Worm (Caenorhabditis elegans) whole organism, L2 larva: Measurements from ENCODE around the gene stdh-1.

Experiments used
- C34F6.9 ChIP-seq: fragments of 150-350 bp; optimal IDR thresholded peaks from 2 replicates; lab custom pipeline; 2014; ENCODE audit warnings: missing biosample characterization, missing genetic modification characterization
- F13H6.1 ChIP-seq: sonication (generic microtip); optimal IDR thresholded peaks from 2 replicates; lab custom pipeline; 2016; ENCODE audit warnings: missing genetic modification characterization, missing compliant biosample characterization
- R02D3.7 ChIP-seq: fragments of 150-350 bp; optimal IDR thresholded peaks from 2 replicates; lab custom pipeline; 2014; ENCODE audit warnings: missing biosample characterization, missing genetic modification characterization
- ZK546.5 ChIP-seq: sonication (generic microtip); optimal IDR thresholded peaks from 2 replicates; lab custom pipeline; 2017; ENCODE audit warnings: missing biosample characterization, missing genetic modification characterization
- alr-1 ChIP-seq: fragments of 150-350 bp; optimal IDR thresholded peaks from 2 replicates; lab custom pipeline; 2014; ENCODE audit warnings: missing biosample characterization, missing genetic modification characterization
- ama-1 ChIP-seq: fragments of 150-350 bp; optimal IDR thresholded peaks from 2 replicates; lab custom pipeline; 2018; ENCODE audit warnings: inconsistent platforms
- blmp-1 ChIP-seq: sonication (generic microtip); optimal IDR thresholded peaks from 2 replicates; lab custom pipeline; 2017; ENCODE audit warnings: missing genetic modification characterization, mild to moderate bottlenecking, missing compliant biosample characterization, antibody characterized with exemption, moderate library complexity; ENCODE audit not compliant: insufficient read depth
- ceh-16 ChIP-seq: fragments of 150-350 bp; optimal IDR thresholded peaks from 2 replicates; lab custom pipeline; 2014; ENCODE audit warnings: missing biosample characterization, missing genetic modification characterization
- ceh-82 ChIP-seq: fragments of 150-350 bp; optimal IDR thresholded peaks from 2 replicates; lab custom pipeline; 2014; ENCODE audit warnings: missing biosample characterization, missing genetic modification characterization
- crh-2 ChIP-seq: sonication (generic microtip); optimal IDR thresholded peaks from 2 replicates; lab custom pipeline; 2017; ENCODE audit warnings: missing biosample characterization, missing genetic modification characterization
- dmd-4 ChIP-seq: sonication (generic microtip); optimal IDR thresholded peaks from 2 replicates; lab custom pipeline; 2017; ENCODE audit warnings: missing biosample characterization, missing genetic modification characterization
- egl-27 ChIP-seq: sonication (generic microtip); optimal IDR thresholded peaks from 3 replicates; lab custom pipeline; 2017; ENCODE audit warnings: missing biosample characterization, missing genetic modification reagents, missing genetic modification characterization
- elt-1 ChIP-seq: fragments of 150-350 bp; optimal IDR thresholded peaks from 2 replicates; lab custom pipeline; 2014; ENCODE audit warnings: missing biosample characterization, missing genetic modification characterization
- elt-3 ChIP-seq: sonication (generic microtip); optimal IDR thresholded peaks from 2 replicates; lab custom pipeline; 2017; ENCODE audit warnings: missing biosample characterization, missing genetic modification characterization
- gmeb-1 ChIP-seq: fragments of 150-350 bp; optimal IDR thresholded peaks from 2 replicates; lab custom pipeline; 2014; ENCODE audit warnings: missing biosample characterization, missing genetic modification characterization
- lin-39 ChIP-seq: fragments of 150-350 bp; optimal IDR thresholded peaks from 2 replicates; lab custom pipeline; 2014; ENCODE audit warnings: missing biosample characterization, missing genetic modification reagents, missing genetic modification characterization
- lsy-2 ChIP-seq, 2 experiments: fragments of 150-350 bp in 1 of 2; sonication (generic microtip) in 1 of 2; optimal IDR thresholded peaks; 2 replicates each; lab custom pipeline; 2014 to 2017; ENCODE audit warnings: missing biosample characterization in 2 of 2, missing genetic modification characterization in 2 of 2
- mab-5 ChIP-seq: fragments of 150-350 bp; optimal IDR thresholded peaks from 2 replicates; lab custom pipeline; 2014; ENCODE audit warnings: missing biosample characterization, missing genetic modification characterization
- mbf-1 ChIP-seq: sonication (generic microtip); optimal IDR thresholded peaks from 2 replicates; lab custom pipeline; 2017; ENCODE audit warnings: missing biosample characterization, missing genetic modification characterization
- nhr-10 ChIP-seq: sonication (generic microtip); optimal IDR thresholded peaks from 2 replicates; lab custom pipeline; 2017; ENCODE audit warnings: missing biosample characterization, missing genetic modification characterization
- nhr-12 ChIP-seq: fragments of 150-350 bp; optimal IDR thresholded peaks from 2 replicates; lab custom pipeline; 2014; ENCODE audit warnings: missing biosample characterization, missing genetic modification characterization
- nhr-129 ChIP-seq: fragments of 150-350 bp; optimal IDR thresholded peaks from 2 replicates; lab custom pipeline; 2014; ENCODE audit warnings: missing biosample characterization, missing genetic modification characterization
- nhr-21 ChIP-seq: fragments of 150-350 bp; optimal IDR thresholded peaks from 2 replicates; lab custom pipeline; 2014; ENCODE audit warnings: missing biosample characterization, missing genetic modification characterization
- nhr-23 ChIP-seq: fragments of 150-350 bp; optimal IDR thresholded peaks from 2 replicates; lab custom pipeline; 2014; ENCODE audit warnings: missing biosample characterization, missing genetic modification reagents, missing genetic modification characterization
- nhr-25 ChIP-seq: fragments of 150-350 bp; sonication (generic microtip); optimal IDR thresholded peaks from 3 replicates; lab custom pipeline; 2014; ENCODE audit warnings: missing biosample characterization, missing genetic modification characterization
- nhr-6 ChIP-seq: fragments of 150-350 bp; optimal IDR thresholded peaks from 2 replicates; lab custom pipeline; 2014; ENCODE audit warnings: missing biosample characterization, missing genetic modification characterization
- nhr-77 ChIP-seq: fragments of 150-350 bp; optimal IDR thresholded peaks from 2 replicates; lab custom pipeline; 2014; ENCODE audit warnings: missing biosample characterization, missing genetic modification characterization
- peb-1 ChIP-seq: fragments of 150-350 bp; optimal IDR thresholded peaks from 2 replicates; lab custom pipeline; 2014; ENCODE audit warnings: missing biosample characterization, missing genetic modification characterization
- sem-4 ChIP-seq: fragments of 150-350 bp; optimal IDR thresholded peaks from 2 replicates; lab custom pipeline; 2014; ENCODE audit warnings: missing biosample characterization, missing genetic modification reagents, missing genetic modification characterization
- skn-1 ChIP-seq: sonication (generic microtip); optimal IDR thresholded peaks from 2 replicates; lab custom pipeline; 2017; ENCODE audit warnings: missing biosample characterization, missing genetic modification characterization
- sma-3 ChIP-seq: sonication (generic microtip); optimal IDR thresholded peaks from 2 replicates; lab custom pipeline; 2016; ENCODE audit warnings: missing genetic modification reagents, missing genetic modification characterization, missing compliant biosample characterization
- sma-9 ChIP-seq, 2 experiments: fragments of 150-350 bp in 1 of 2; sonication (generic microtip) in 1 of 2; optimal IDR thresholded peaks; 2 replicates each; lab custom pipeline; 2014 to 2016; ENCODE audit warnings: missing genetic modification characterization in 2 of 2, mild to moderate bottlenecking in 1 of 2, missing biosample characterization in 1 of 2, missing compliant biosample characterization in 1 of 2, missing genetic modification reagents in 1 of 2, moderate library complexity in 1 of 2
- snpc-4 ChIP-seq: fragments of 150-350 bp; optimal IDR thresholded peaks from 2 replicates; lab custom pipeline; 2014; ENCODE audit warnings: missing biosample characterization, missing genetic modification characterization
- unc-39 ChIP-seq: fragments of 150-350 bp; optimal IDR thresholded peaks from 2 replicates; lab custom pipeline; 2014; ENCODE audit warnings: missing biosample characterization, missing genetic modification characterization
- unc-55 ChIP-seq: fragments of 150-350 bp; sonication (generic microtip); optimal IDR thresholded peaks from 3 replicates; lab custom pipeline; 2014; ENCODE audit warnings: missing biosample characterization, missing genetic modification reagents, missing genetic modification characterization
- unc-62 ChIP-seq: fragments of 150-350 bp; optimal IDR thresholded peaks from 2 replicates; lab custom pipeline; 2014; ENCODE audit warnings: missing biosample characterization, missing genetic modification reagents, missing genetic modification characterization
- ztf-1 ChIP-seq: fragments of 200-800 bp; sonication (Bioruptor generic); conservative IDR thresholded peaks from 2 replicates; pipeline ENCODE4 v1.3.6; 2022; ENCODE audit warnings: missing genetic modification characterization, missing compliant biosample characterization
- ztf-11 ChIP-seq: sonication (generic microtip); optimal IDR thresholded peaks from 2 replicates; lab custom pipeline; 2017; ENCODE audit warnings: missing biosample characterization, missing genetic modification characterization
- ztf-4 ChIP-seq: fragments of 150-350 bp; optimal IDR thresholded peaks from 2 replicates; lab custom pipeline; 2014; ENCODE audit warnings: missing biosample characterization, missing genetic modification characterization

stdh-1 gene

DNA sequence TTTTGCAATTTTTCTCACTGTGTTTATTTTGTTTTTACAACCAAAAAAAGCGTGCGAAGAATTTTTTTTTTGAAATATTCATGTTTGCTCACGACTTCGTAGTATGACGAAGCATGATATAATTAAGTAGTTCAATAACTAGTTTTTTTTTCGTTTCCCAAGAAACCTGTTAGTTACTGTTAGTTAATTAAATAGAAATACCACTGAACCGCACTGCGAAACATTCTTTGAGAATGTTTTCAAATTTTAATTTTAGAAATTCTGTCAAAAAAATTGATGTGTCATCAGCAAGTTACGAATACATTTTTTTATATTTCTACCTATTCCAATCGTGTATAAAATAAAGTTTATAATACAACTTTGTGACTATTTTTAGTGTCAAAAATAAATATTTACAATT lies 20.1 kb downstream of the stdh-1 start, which contains the start of gene srxa-12:
Gene srxa-12, plus strand, starts transcription at position 301 of the 400 bp plus-strand sequence.
- TF ChIP-seq elt-1 (tag; lab: Kevin White, UChicago), result no peak
- no peak for TF ChIP-seq F13H6.1 (tag; lab: Kevin White, UChicago)
- no peak for TF ChIP-seq gmeb-1 (tag; lab: Kevin White, UChicago)
- no peak for TF ChIP-seq alr-1 (tag; lab: Kevin White, UChicago)
- TF ChIP-seq crh-2 (tag; lab: Kevin White, UChicago), result no peak
- no peak for TF ChIP-seq egl-27 (tag; lab: Kevin White, UChicago)
- no peak for TF ChIP-seq nhr-77 (tag; lab: Kevin White, UChicago)
- no peak for TF ChIP-seq nhr-25 (tag; lab: Kevin White, UChicago)
- no peak for TF ChIP-seq mbf-1 (tag; lab: Kevin White, UChicago)
- TF ChIP-seq nhr-21 (tag; lab: Kevin White, UChicago), result no peak
- TF ChIP-seq unc-55 (GFP tag; lab: Kevin White, UChicago), result no peak
- TF ChIP-seq, all 48 proteins: peak for 0

- TF ChIP-seq ceh-82 (no peak), unc-62 (GFP tag; lab: Kevin White, UChicago) (no peak), nhr-129 (tag; lab: Kevin White, UChicago) (no peak), sma-3 (GFP tag; lab: Kevin White, UChicago) (no peak), ztf-11 (tag; lab: Kevin White, UChicago) (no peak), peb-1 (no peak), unc-39 (no peak), nhr-6 (tag; lab: Kevin White, UChicago) (no peak), snpc-4 (tag; lab: Kevin White, UChicago) (no peak), gmeb-1 (tag; lab: Kevin White, UChicago) (no peak), nhr-25 (tag; lab: Kevin White, UChicago) (no peak), elt-3 (tag; lab: Kevin White, UChicago) (no peak), mab-5 (tag; lab: Kevin White, UChicago) (no peak), lsy-2 (tag; optimal IDR thresholded peaks at IDR 0.05; lab: Kevin White, UChicago) (no peak), unc-55 (GFP tag; lab: Kevin White, UChicago) (no peak), nhr-23 (tag; lab: Kevin White, UChicago) (no peak)
These were observed 23.2 kb downstream of the stdh-1 start, which contains the start of gene srxa-13 for ce11 chrV:13929503-13929902. srxa-13 (plus strand) TSS chrV:13929803.

- TF ChIP-seq ZK546.5 (tag; lab: Kevin White, UChicago) (no peak), elt-1 (tag; lab: Kevin White, UChicago) (no peak), mbf-1 (tag; lab: Kevin White, UChicago) (no peak), alr-1 (tag; lab: Kevin White, UChicago) (no peak), ztf-1 (GFP tag; lab: Robert Waterston, UW) (no peak), unc-39 (no peak), gmeb-1 (tag; lab: Kevin White, UChicago) (no peak), peb-1 (no peak), nhr-6 (tag; lab: Kevin White, UChicago) (no peak), sma-9 (GFP tag; optimal IDR thresholded peaks at IDR 0.05; lab: Kevin White, UChicago) (no peak), sma-9 (tag; optimal IDR thresholded peaks at IDR 0.05; lab: Kevin White, UChicago) (no peak), ceh-16 (tag; lab: Kevin White, UChicago) (no peak), crh-2 (tag; lab: Kevin White, UChicago) (no peak), lsy-2 (tag; optimal IDR thresholded peaks at IDR 0.05; lab: Kevin White, UChicago) (no peak)
These were observed 24.9 kb downstream of the stdh-1 start, which contains the start of gene C06B3.16 for ce11 chrV:13931225-13931624. C06B3.16 (plus strand) TSS chrV:13931525.

- TF ChIP-seq ceh-16 (tag; lab: Kevin White, UChicago) (no peak), ama-1 (lab: Kevin White, UChicago) (no peak)
- TF ChIP-seq, all 48 proteins: peak for 0
These were observed 25.7 kb downstream of the stdh-1 start for ce11 chrV:13931952-13932351.

ce11 chrV:13934545-13934944 lies 28.3 kb downstream of the stdh-1 start, which contains the start of gene R10D12.1:
R10D12.1 (minus strand) TSS chrV:13934645.
- no peak for TF ChIP-seq F13H6.1 (tag; lab: Kevin White, UChicago)
- no peak for TF ChIP-seq mbf-1 (tag; lab: Kevin White, UChicago)
- TF ChIP-seq blmp-1, result no peak
- no peak for TF ChIP-seq unc-39
- no peak for TF ChIP-seq gmeb-1 (tag; lab: Kevin White, UChicago)
- TF ChIP-seq nhr-12 (tag; lab: Kevin White, UChicago), result no peak
- TF ChIP-seq ztf-4, result no peak
- TF ChIP-seq C34F6.9, result no peak
- no peak for TF ChIP-seq ztf-11 (tag; lab: Kevin White, UChicago)
- no peak for TF ChIP-seq nhr-77 (tag; lab: Kevin White, UChicago)
- TF ChIP-seq dmd-4 (tag; lab: Kevin White, UChicago), result no peak
- no peak for TF ChIP-seq skn-1
- no peak for TF ChIP-seq nhr-10 (tag; lab: Kevin White, UChicago)
- TF ChIP-seq lsy-2 (tag; optimal IDR thresholded peaks at IDR 0.05; lab: Kevin White, UChicago), result no peak
- TF ChIP-seq egl-27 (tag; lab: Kevin White, UChicago), result no peak
- no peak for TF ChIP-seq lin-39 (tag; lab: Kevin White, UChicago)
- no peak for TF ChIP-seq sem-4 (tag; lab: Kevin White, UChicago)
- TF ChIP-seq R02D3.7 (tag; lab: Kevin White, UChicago), result no peak
- TF ChIP-seq, all 48 proteins: peak for 0
